Fruit fly (Drosophila melanogaster) whole organism: ENCODE results near the gene CG3726.

Experiments
- CG8478 ChIP-seq: fragments of >200 bp; optimal IDR thresholded peaks from 2 replicates; lab custom pipeline; 2018; ENCODE audit warnings: inconsistent platforms
- pan ChIP-seq: fragments of >200 bp; optimal IDR thresholded peaks from 2 replicates; lab custom pipeline; 2017
- psq ChIP-seq: fragments of >200 bp; optimal IDR thresholded peaks from 2 replicates; lab custom pipeline; 2017

DNA sequence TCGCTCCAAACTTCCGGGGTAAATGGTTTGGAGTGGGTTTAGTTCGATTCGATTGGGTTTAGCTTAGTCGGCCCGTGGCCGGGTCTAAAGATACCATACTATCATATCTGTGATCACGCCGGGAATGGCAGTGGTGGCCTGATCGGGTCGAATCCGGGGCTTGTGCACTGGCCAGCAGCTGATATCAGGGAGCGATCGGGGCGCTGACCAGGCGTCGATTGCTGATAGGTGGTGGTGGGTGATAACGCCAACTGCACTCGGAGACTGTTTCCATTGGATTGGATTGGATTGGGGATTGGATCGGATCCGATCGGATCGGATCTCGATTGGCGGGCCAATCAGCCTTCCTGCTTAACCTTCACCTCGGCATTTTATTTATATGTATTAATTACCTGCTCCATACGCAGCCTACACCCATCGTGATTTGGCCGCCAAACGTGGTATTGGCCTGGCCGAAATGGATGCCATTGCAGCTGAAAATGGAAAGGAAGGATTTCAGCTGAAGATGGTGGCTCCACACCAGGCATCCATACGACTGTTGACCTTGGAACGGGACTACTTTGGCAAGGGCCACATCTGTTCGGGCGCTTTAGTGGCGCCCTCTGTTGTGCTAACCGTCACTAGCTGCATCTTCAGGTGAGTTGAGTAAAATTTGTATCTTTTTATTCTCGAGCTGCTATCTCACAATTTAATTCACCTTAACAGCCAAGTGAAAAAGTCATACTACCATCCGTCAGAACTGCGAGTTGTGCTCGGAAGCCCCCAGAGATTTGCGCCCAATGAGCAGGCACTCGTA is 39.9 kb downstream of the CG3726 start:
- no peak for TF ChIP-seq CG8478
- TF ChIP-seq psq (lab: Kevin White, UChicago), result no peak
- TF ChIP-seq pan (lab: Kevin White, UChicago), result no peak
